Fruit fly (Drosophila melanogaster) whole organism, embryonic: ENCODE results near the gene Cipc.

Source experiments
- CG10366 ChIP-seq: fragments of 200-800 bp; sonication (Bioruptor generic); IDR thresholded peaks from 2 replicates; pipeline ENCODE4 v1.3.6; 2022; ENCODE audit warnings: missing biosample characterization, missing genetic modification characterization
- CG10543 ChIP-seq: fragments of 200-800 bp; sonication (Bioruptor generic); optimal IDR thresholded peaks from 3 replicates; lab custom pipeline; 2017; ENCODE audit warnings: missing biosample characterization, mild to moderate bottlenecking, missing genetic modification characterization, moderate library complexity
- CG11085 ChIP-seq: fragments of 200-800 bp; sonication (Bioruptor generic); IDR thresholded peaks from 2 replicates; pipeline ENCODE4 v1.3.6; 2022; ENCODE audit warnings: missing biosample characterization, missing genetic modification characterization
- CG11247 ChIP-seq: fragments of 200-800 bp; sonication (Bioruptor generic); IDR thresholded peaks from 2 replicates; pipeline ENCODE4 v1.3.6; 2022; ENCODE audit warnings: missing biosample characterization, missing genetic modification characterization
- CG11398 ChIP-seq: fragments of 200-800 bp; sonication (Bioruptor generic); optimal IDR thresholded peaks from 2 replicates; lab custom pipeline; 2016; ENCODE audit warnings: missing biosample characterization, missing genetic modification characterization
- CG11504 ChIP-seq: fragments of 200-800 bp; sonication (Bioruptor generic); optimal IDR thresholded peaks from 3 replicates; lab custom pipeline; 2019; ENCODE audit warnings: missing biosample characterization, mild to moderate bottlenecking, missing genetic modification characterization, moderate library complexity
- CG12942 ChIP-seq: fragments of 200-800 bp; sonication (Bioruptor generic); optimal IDR thresholded peaks from 3 replicates; lab custom pipeline; 2016; ENCODE audit warnings: missing biosample characterization, missing genetic modification characterization
- CG15479 ChIP-seq: fragments of 200-800 bp; sonication (Bioruptor generic); optimal IDR thresholded peaks from 3 replicates; lab custom pipeline; 2019; ENCODE audit warnings: missing biosample characterization, mild to moderate bottlenecking, missing genetic modification characterization, moderate library complexity
- CG1603 ChIP-seq: fragments of 200-800 bp; sonication (Bioruptor generic); optimal IDR thresholded peaks from 2 replicates; lab custom pipeline; 2019; ENCODE audit warnings: missing biosample characterization, mild to moderate bottlenecking, missing genetic modification characterization, moderate library complexity
- CG1647 ChIP-seq: fragments of 200-800 bp; sonication (Bioruptor generic); optimal IDR thresholded peaks from 3 replicates; lab custom pipeline; 2016; ENCODE audit warnings: missing biosample characterization, missing genetic modification characterization
- CG16813 ChIP-seq: fragments of 200-800 bp; sonication (Bioruptor generic); IDR thresholded peaks from 3 replicates; pipeline ENCODE4 v1.3.6; 2022; ENCODE audit warnings: missing biosample characterization, missing genetic modification characterization; ENCODE audit not compliant: partially characterized antibody
- CG17186 ChIP-seq: fragments of 200-800 bp; sonication (Bioruptor generic); optimal IDR thresholded peaks from 3 replicates; lab custom pipeline; 2017; ENCODE audit warnings: missing biosample characterization, missing genetic modification reagents, missing genetic modification characterization
- CG17361 ChIP-seq: fragments of 200-800 bp; sonication (Bioruptor generic); IDR thresholded peaks from 3 replicates; pipeline ENCODE4 v1.3.6; 2022; ENCODE audit warnings: missing biosample characterization, missing genetic modification characterization
- CG17568 ChIP-seq: fragments of 200-800 bp; sonication (Bioruptor generic); optimal IDR thresholded peaks from 2 replicates; lab custom pipeline; 2018; ENCODE audit warnings: missing biosample characterization, mild to moderate bottlenecking, missing genetic modification characterization, moderate library complexity
- CG17829 ChIP-seq: fragments of 200-800 bp; optimal IDR thresholded peaks from 2 replicates; lab custom pipeline; 2019; ENCODE audit warnings: missing biosample characterization, mild to moderate bottlenecking, missing genetic modification characterization, moderate library complexity
- CG34376 ChIP-seq: fragments of 200-800 bp; sonication (Bioruptor generic); optimal IDR thresholded peaks from 2 replicates; lab custom pipeline; 2018; ENCODE audit warnings: missing biosample characterization, mild to moderate bottlenecking, missing genetic modification characterization
- CG7786 ChIP-seq: fragments of 200-800 bp; sonication (Bioruptor generic); optimal IDR thresholded peaks from 2 replicates; lab custom pipeline; 2016; ENCODE audit warnings: missing biosample characterization, missing genetic modification characterization
- CG9817 ChIP-seq: fragments of 200-800 bp; sonication (Bioruptor generic); optimal IDR thresholded peaks from 2 replicates; lab custom pipeline; 2018; ENCODE audit warnings: missing biosample characterization, mild to moderate bottlenecking, missing genetic modification characterization, moderate library complexity
- D19A ChIP-seq: fragments of 200-800 bp; optimal IDR thresholded peaks from 3 replicates; lab custom pipeline; 2019; ENCODE audit warnings: missing biosample characterization, mild to moderate bottlenecking, missing genetic modification characterization, moderate library complexity
- D19B ChIP-seq: fragments of 200-800 bp; sonication (Bioruptor generic); optimal IDR thresholded peaks from 2 replicates; lab custom pipeline; 2017; ENCODE audit warnings: missing biosample characterization, mild to moderate bottlenecking, missing genetic modification characterization
- ERR ChIP-seq: fragments of 200-800 bp; sonication (Bioruptor generic); optimal IDR thresholded peaks from 2 replicates; lab custom pipeline; 2016; ENCODE audit warnings: missing biosample characterization, missing genetic modification characterization
- Fer1 ChIP-seq: fragments of 200-800 bp; sonication (Bioruptor generic); optimal IDR thresholded peaks from 2 replicates; lab custom pipeline; 2017; ENCODE audit warnings: missing biosample characterization, mild to moderate bottlenecking, missing genetic modification characterization
- Nf-YA ChIP-seq: fragments of 200-800 bp; sonication (Bioruptor generic); IDR thresholded peaks from 2 replicates; pipeline ENCODE4 v1.3.6; 2022; ENCODE audit warnings: missing biosample characterization, missing genetic modification characterization
- Opbp ChIP-seq: fragments of 200-800 bp; sonication (Bioruptor generic); IDR thresholded peaks from 3 replicates; pipeline ENCODE4 v1.3.6; 2022; ENCODE audit warnings: missing biosample characterization, missing genetic modification characterization; ENCODE audit not compliant: partially characterized antibody
- PHDP ChIP-seq: fragments of 200-800 bp; sonication (Bioruptor generic); optimal IDR thresholded peaks from 3 replicates; lab custom pipeline; 2018; ENCODE audit warnings: missing biosample characterization, mild to moderate bottlenecking, missing genetic modification characterization, moderate library complexity
- Ravus ChIP-seq: fragments of 200-800 bp; sonication (Bioruptor generic); IDR thresholded peaks from 2 replicates; pipeline ENCODE4 v1.3.6; 2022; ENCODE audit warnings: missing biosample characterization, missing genetic modification characterization
- Rfx ChIP-seq: fragments of 200-800 bp; sonication (Bioruptor generic); IDR thresholded peaks from 2 replicates; pipeline ENCODE4 v1.3.6; 2022; ENCODE audit warnings: missing biosample characterization, missing genetic modification characterization
- Rx ChIP-seq: fragments of 200-800 bp; sonication (Bioruptor generic); IDR thresholded peaks from 2 replicates; pipeline ENCODE4 v1.3.6; 2022; ENCODE audit warnings: missing biosample characterization, missing genetic modification characterization
- Taf1 ChIP-seq: fragments of 200-800 bp; sonication (Bioruptor generic); IDR thresholded peaks from 2 replicates; pipeline ENCODE4 v1.3.6; 2022; ENCODE audit warnings: missing biosample characterization, missing genetic modification characterization
- Vsx1 ChIP-seq: fragments of 200-800 bp; sonication (Bioruptor generic); optimal IDR thresholded peaks from 2 replicates; lab custom pipeline; 2017; ENCODE audit warnings: missing biosample characterization, mild to moderate bottlenecking, missing genetic modification characterization, missing genetic modification reagents
- Xrp1 ChIP-seq: fragments of 200-800 bp; sonication (Bioruptor generic); IDR thresholded peaks from 2 replicates; pipeline ENCODE4 v1.3.6; 2022; ENCODE audit warnings: missing biosample characterization, missing genetic modification characterization
- aop ChIP-seq: fragments of 200-800 bp; sonication (Bioruptor generic); IDR thresholded peaks from 2 replicates; pipeline ENCODE4 v1.3.6; 2022; ENCODE audit warnings: missing biosample characterization, missing genetic modification characterization
- ap ChIP-seq: fragments of 200-800 bp; sonication (Bioruptor generic); IDR thresholded peaks from 2 replicates; pipeline ENCODE4 v1.3.6; 2022; ENCODE audit warnings: missing biosample characterization, missing genetic modification characterization
- bbx ChIP-seq: fragments of 200-800 bp; sonication (Bioruptor generic); IDR thresholded peaks from 2 replicates; pipeline ENCODE4 v1.3.6; 2022; ENCODE audit warnings: missing biosample characterization, missing genetic modification characterization; ENCODE audit not compliant: partially characterized antibody
- crc ChIP-seq: fragments of 200-800 bp; sonication (Bioruptor generic); optimal IDR thresholded peaks from 2 replicates; lab custom pipeline; 2016; ENCODE audit warnings: missing biosample characterization, missing genetic modification characterization
- dan ChIP-seq: fragments of 200-800 bp; sonication (Bioruptor generic); IDR thresholded peaks from 2 replicates; pipeline ENCODE4 v1.3.6; 2022; ENCODE audit warnings: missing biosample characterization, missing genetic modification characterization
- dpn ChIP-seq, 2 experiments: fragments of 200-800 bp; sonication (Bioruptor generic); optimal IDR thresholded peaks; 3 replicates each; lab custom pipeline; 2016; ENCODE audit warnings: missing biosample characterization in 2 of 2, missing genetic modification characterization in 2 of 2
- fd3F ChIP-seq: fragments of 200-800 bp; sonication (Bioruptor generic); optimal IDR thresholded peaks from 2 replicates; lab custom pipeline; 2018; ENCODE audit warnings: missing biosample characterization, mild to moderate bottlenecking, missing genetic modification characterization, moderate library complexity
- fd96Cb ChIP-seq: fragments of 200-800 bp; sonication (Bioruptor generic); optimal IDR thresholded peaks from 2 replicates; lab custom pipeline; 2018; ENCODE audit warnings: missing biosample characterization, mild to moderate bottlenecking, missing genetic modification characterization, moderate library complexity
- jing ChIP-seq: fragments of 200-800 bp; sonication (Bioruptor generic); optimal IDR thresholded peaks from 2 replicates; lab custom pipeline; 2018; ENCODE audit warnings: missing biosample characterization, mild to moderate bottlenecking, missing genetic modification characterization
- jumu ChIP-seq: fragments of 200-800 bp; sonication (Bioruptor generic); optimal IDR thresholded peaks from 3 replicates; lab custom pipeline; 2016; ENCODE audit warnings: missing biosample characterization, missing genetic modification characterization
- kah ChIP-seq: fragments of 200-800 bp; sonication (Bioruptor generic); optimal IDR thresholded peaks from 2 replicates; lab custom pipeline; 2018; ENCODE audit warnings: missing biosample characterization, mild to moderate bottlenecking, missing genetic modification characterization
- phol ChIP-seq: fragments of 200-800 bp; sonication (Bioruptor generic); optimal IDR thresholded peaks from 3 replicates; lab custom pipeline; 2018; ENCODE audit warnings: missing biosample characterization, mild to moderate bottlenecking, missing genetic modification characterization, moderate library complexity
- salm ChIP-seq: fragments of 200-800 bp; sonication (Bioruptor generic); optimal IDR thresholded peaks from 2 replicates; lab custom pipeline; 2018; ENCODE audit warnings: missing biosample characterization, mild to moderate bottlenecking, missing genetic modification characterization
- scrt ChIP-seq: fragments of 200-800 bp; sonication (Bioruptor generic); optimal IDR thresholded peaks from 2 replicates; lab custom pipeline; 2018; ENCODE audit warnings: missing biosample characterization, mild to moderate bottlenecking, missing genetic modification characterization, moderate library complexity
- stc ChIP-seq: fragments of 200-800 bp; sonication (Bioruptor generic); IDR thresholded peaks from 2 replicates; pipeline ENCODE4 v1.3.6; 2022; ENCODE audit warnings: missing biosample characterization, missing genetic modification characterization
- tap ChIP-seq: fragments of 200-800 bp; optimal IDR thresholded peaks from 3 replicates; lab custom pipeline; 2019; ENCODE audit warnings: missing biosample characterization, mild to moderate bottlenecking, missing genetic modification characterization, moderate library complexity
- trem ChIP-seq: fragments of 200-800 bp; optimal IDR thresholded peaks from 3 replicates; lab custom pipeline; 2019; ENCODE audit warnings: missing biosample characterization, mild to moderate bottlenecking, missing genetic modification characterization, moderate library complexity
- twi ChIP-seq: fragments of 200-800 bp; optimal IDR thresholded peaks from 2 replicates; lab custom pipeline; 2019; ENCODE audit warnings: missing biosample characterization, mild to moderate bottlenecking, missing genetic modification characterization, moderate library complexity
- unpg ChIP-seq: fragments of 200-800 bp; sonication (Bioruptor generic); optimal IDR thresholded peaks from 3 replicates; lab custom pipeline; 2018; ENCODE audit warnings: missing biosample characterization, mild to moderate bottlenecking, missing genetic modification characterization, moderate library complexity
- usp ChIP-seq: fragments of >200 bp; optimal IDR thresholded peaks from 2 replicates; lab custom pipeline; 2017; ENCODE audit warnings: missing biosample characterization, missing genetic modification characterization

The Cipc gene

DNA sequence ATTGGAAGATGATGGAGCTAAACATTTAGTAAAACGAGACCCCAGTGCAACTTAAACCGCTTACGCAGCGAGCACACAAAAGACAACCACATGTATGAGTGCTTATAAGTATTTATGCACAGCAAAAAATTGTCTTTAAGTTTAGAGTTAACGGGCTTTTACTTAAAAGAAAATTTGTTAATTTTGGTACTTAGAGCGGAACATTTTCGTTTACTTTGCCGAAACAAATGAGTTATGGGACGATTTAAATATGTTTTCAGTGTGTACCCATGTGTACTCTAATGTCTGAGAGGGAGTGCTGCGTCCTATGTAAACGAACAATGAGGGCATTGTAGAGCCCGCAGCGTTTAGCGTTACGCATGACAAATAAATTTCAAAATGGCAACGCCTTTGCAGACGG is 15.1 kb downstream of the Cipc start (continued):
- TF ChIP-seq Vsx1 (GFP tag; lab: Kevin White, UChicago) (no peak), CG15479 (GFP tag; lab: Kevin White, UChicago) (no peak), bbx (no peak), kah (GFP tag; lab: Kevin White, UChicago) (no peak), Nf-YA (GFP tag; lab: Robert Waterston, UW) (peak; percentile 21; the same call in 1 of the 2 replicates), Rx (GFP tag; lab: Robert Waterston, UW) (0 out of 2 replicates have a peak, but pooled peaks have one; percentile 10), CG11247 (0 out of 2 replicates have a peak, but pooled peaks have one; percentile 23), Xrp1 (peak; percentile 7; the same call in 1 of the 2 replicates), phol (tag; lab: Kevin White, UChicago) (no peak), CG16813 (GFP tag; lab: Robert Waterston, UW) (no peak), CG1603 (tag; lab: Kevin White, UChicago) (peak; percentile 67), crc (no peak), fd3F (peak; percentile 15), ap (GFP tag; lab: Robert Waterston, UW) (peak; percentile 36; the same call in 1 of the 2 replicates), CG11085 (GFP tag; lab: Robert Waterston, UW) (no peak), CG10543 (GFP tag; lab: Kevin White, UChicago) (no peak), CG34376 (no peak), scrt (GFP tag; lab: Kevin White, UChicago) (no peak), CG12942 (GFP tag; lab: Kevin White, UChicago) (no peak), CG17568 (GFP tag; lab: Kevin White, UChicago) (no peak), Ravus (no peak; the same call in 1 of the 2 replicates), aop (0 out of 2 replicates have a peak, but pooled peaks have one; percentile 11), CG9817 (tag; lab: Kevin White, UChicago) (peak; percentile 22), CG11504 (tag; lab: Kevin White, UChicago) (peak; percentile 58), ERR (GFP tag; lab: Kevin White, UChicago) (no peak), tap (tag; lab: Kevin White, UChicago) (peak; percentile 3), dan (GFP tag; lab: Robert Waterston, UW) (no peak), unpg (peak; percentile 53), D19B (GFP tag; lab: Kevin White, UChicago) (no peak), Rfx (peak; percentile 35; the same call in 1 of the 2 replicates), usp (GFP tag; lab: Kevin White, UChicago) (no peak), dpn (GFP tag; optimal IDR thresholded peaks at IDR 0.05; lab: Kevin White, UChicago) (peak in 1 of 2 experiments; percentile 60), Fer1 (GFP tag; lab: Kevin White, UChicago) (peak; percentile 44), CG10366 (GFP tag; lab: Robert Waterston, UW) (peak; percentile 48; the same call in 1 of the 2 replicates), salm (tag; lab: Kevin White, UChicago) (no peak), jumu (GFP tag; lab: Kevin White, UChicago) (peak; percentile 4), CG11398 (peak; percentile 4), CG1647 (GFP tag; lab: Kevin White, UChicago) (no peak), CG7786 (peak; percentile 21), trem (tag; lab: Kevin White, UChicago) (no peak), Opbp (GFP tag; lab: Robert Waterston, UW) (no peak), PHDP (tag; lab: Kevin White, UChicago) (peak; percentile 53), twi (tag; lab: Kevin White, UChicago) (no peak), stc (GFP tag; lab: Robert Waterston, UW) (no peak), CG17186 (no peak), Taf1 (GFP tag; lab: Robert Waterston, UW) (no peak), CG17829 (tag; lab: Kevin White, UChicago) (peak; percentile 8), CG17361 (GFP tag; lab: Robert Waterston, UW) (no peak), jing (peak; percentile 18), fd96Cb (tag; lab: Kevin White, UChicago) (peak; percentile 11), D19A (tag; lab: Kevin White, UChicago) (no peak)
